Worm (Caenorhabditis elegans): ENCODE results near the gene cnc-5.

- TF ChIP-seq tbx-37 (GFP tag; conservative IDR thresholded peaks at IDR 0.05): no peak
- TF ChIP-seq ama-1 (optimal IDR thresholded peaks at IDR 0.05): no peak
- no peak for TF ChIP-seq ets-7 (tag; optimal IDR thresholded peaks at IDR 0.05)
- TF ChIP-seq sea-1 (GFP tag; conservative IDR thresholded peaks at IDR 0.05): no peak
- TF ChIP-seq scrt-1 (GFP tag; IDR thresholded peaks at IDR 0.05): no peak
- TF ChIP-seq hnd-1 (tag; optimal IDR thresholded peaks at IDR 0.05): no peak
- no peak for TF ChIP-seq aly-1 (tag; optimal IDR thresholded peaks at IDR 0.05)
- no peak for TF ChIP-seq pes-1 (GFP tag; IDR thresholded peaks at IDR 0.05)
- no peak for TF ChIP-seq hmbx-1 (tag; optimal IDR thresholded peaks at IDR 0.05)
- TF ChIP-seq ceh-13 (GFP tag; optimal IDR thresholded peaks at IDR 0.05): no peak
Measured at ce11 chrV:1433419-1433765, 11.8 kb upstream of the cnc-5 start.

Data from whole organism, early embryonic.